Fruit fly (Drosophila melanogaster) whole organism, adult: ENCODE data around the gene Nopp140.

Experiments used
- CG14711 ChIP-seq: fragments of 200-800 bp; sonication (Bioruptor generic); optimal IDR thresholded peaks from 2 replicates; lab custom pipeline; 2018; ENCODE audit warnings: missing biosample characterization, mild to moderate bottlenecking, missing genetic modification characterization, moderate library complexity
- CG7101 ChIP-seq: fragments of 200-800 bp; sonication (Bioruptor generic); optimal IDR thresholded peaks from 2 replicates; lab custom pipeline; 2018; ENCODE audit warnings: missing biosample characterization, mild to moderate bottlenecking, missing genetic modification characterization, moderate library complexity
- Clk ChIP-seq: fragments of 200-800 bp; sonication (Bioruptor generic); optimal IDR thresholded peaks from 2 replicates; lab custom pipeline; 2017; ENCODE audit warnings: missing biosample characterization, missing genetic modification characterization
- Crg-1 ChIP-seq: fragments of 200-800 bp; sonication (Bioruptor generic); optimal IDR thresholded peaks from 2 replicates; lab custom pipeline; 2016; ENCODE audit warnings: missing biosample characterization, missing genetic modification characterization
- bab1 ChIP-seq: fragments of 200-800 bp; sonication (Bioruptor generic); optimal IDR thresholded peaks from 3 replicates; lab custom pipeline; 2019; ENCODE audit warnings: missing biosample characterization, mild to moderate bottlenecking, missing genetic modification characterization, moderate library complexity
- cic ChIP-seq: fragments of 200-800 bp; sonication (Bioruptor generic); optimal IDR thresholded peaks from 2 replicates; lab custom pipeline; 2017; ENCODE audit warnings: missing biosample characterization, mild to moderate bottlenecking, missing genetic modification characterization, moderate library complexity
- cnc ChIP-seq, 2 experiments: fragments of >200 bp; optimal IDR thresholded peaks; 2 replicates each; lab custom pipeline; 2017

DNA sequence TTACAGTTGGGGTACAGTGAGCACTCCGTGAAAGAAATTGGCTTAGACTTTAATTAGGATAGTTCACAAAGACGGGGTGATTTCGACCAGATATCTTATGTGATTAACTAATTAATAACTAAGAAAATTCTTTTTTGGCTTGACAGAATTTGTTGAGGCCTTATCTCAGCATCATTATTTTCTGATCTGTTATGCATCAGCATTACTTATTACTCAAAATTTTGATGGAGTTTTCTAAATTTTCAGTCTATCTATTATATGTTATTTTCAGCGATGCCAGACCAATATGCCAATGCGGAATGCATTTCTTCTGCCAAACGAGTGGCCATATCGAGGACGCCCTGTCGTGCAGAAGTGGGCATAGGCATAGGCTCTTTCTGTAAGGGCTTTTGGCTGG is 51.0 kb downstream of the Nopp140 start:
- TF ChIP-seq cic (no peak), Clk (GFP tag; lab: Kevin White, UChicago) (no peak), CG7101 (tag; lab: Kevin White, UChicago) (no peak), CG14711 (tag; lab: Kevin White, UChicago) (no peak), cnc (optimal IDR thresholded peaks at IDR 0.05; lab: Kevin White, UChicago) (no peak), Crg-1 (no peak), bab1 (GFP tag; lab: Kevin White, UChicago) (no peak)
